Fruit fly (Drosophila melanogaster) whole organism: Measurements from ENCODE around the gene gish.

ENCODE experiments used
- CG8478 ChIP-seq: fragments of >200 bp; optimal IDR thresholded peaks from 2 replicates; lab custom pipeline; 2018; ENCODE audit warnings: inconsistent platforms
- Dll ChIP-seq: fragments of >200 bp; optimal IDR thresholded peaks from 2 replicates; lab custom pipeline; 2017
- EcR ChIP-seq, 2 experiments: fragments of >200 bp; optimal IDR thresholded peaks; 2 replicates each; lab custom pipeline; 2017; ENCODE audit warnings: missing biosample characterization in 2 of 2, missing genetic modification characterization in 2 of 2, missing genetic modification reagents in 2 of 2
- pan ChIP-seq: fragments of >200 bp; optimal IDR thresholded peaks from 2 replicates; lab custom pipeline; 2017
- psq ChIP-seq: fragments of >200 bp; optimal IDR thresholded peaks from 2 replicates; lab custom pipeline; 2017
- usp ChIP-seq: fragments of >200 bp; optimal IDR thresholded peaks from 2 replicates; lab custom pipeline; 2017; ENCODE audit warnings: missing biosample characterization, missing genetic modification characterization, mixed read lengths

The gish gene

DNA sequence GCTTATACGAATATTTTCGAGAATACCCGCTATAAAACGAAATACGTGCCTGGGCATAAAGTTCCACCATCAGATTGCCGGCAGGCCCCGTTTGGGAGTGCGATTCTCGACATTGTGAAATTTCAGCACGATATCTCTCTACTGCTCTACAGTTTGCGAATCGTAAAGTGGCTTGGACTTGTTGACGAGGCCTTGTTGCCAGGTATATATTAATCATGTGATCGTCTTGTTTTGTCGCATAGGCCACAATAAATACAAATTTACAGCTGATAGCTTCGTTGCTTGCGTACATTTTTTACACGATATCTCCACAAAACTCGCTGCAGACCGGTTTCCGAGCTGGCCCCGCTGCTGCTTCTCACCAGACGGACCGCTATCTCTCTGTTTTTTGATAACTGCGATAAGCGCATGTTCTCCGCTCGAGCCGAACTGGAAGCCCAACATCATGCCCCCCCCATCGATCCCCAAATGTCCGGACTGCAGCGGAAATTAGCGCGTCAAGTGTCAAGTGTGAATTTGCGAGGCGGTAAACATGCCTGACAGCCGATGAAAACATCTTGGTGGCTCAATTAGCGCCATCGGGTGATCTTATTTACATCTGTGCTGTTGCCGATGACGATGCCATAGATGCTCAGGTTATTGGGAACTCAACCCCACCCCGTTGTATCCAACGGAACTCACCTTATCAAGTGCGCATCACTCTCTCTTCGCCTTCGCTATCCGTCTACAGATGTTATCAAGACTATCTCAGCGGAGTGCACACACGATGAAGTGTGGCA lies 37.2 kb downstream of the gish start:
- TF ChIP-seq EcR (GFP tag; optimal IDR thresholded peaks at IDR 0.05; lab: Kevin White, UChicago) (no peak), psq (lab: Kevin White, UChicago) (no peak), pan (lab: Kevin White, UChicago) (no peak), Dll (lab: Kevin White, UChicago) (no peak), CG8478 (lab: Kevin White, UChicago) (no peak), usp (GFP tag; lab: Kevin White, UChicago) (no peak)

DNA sequence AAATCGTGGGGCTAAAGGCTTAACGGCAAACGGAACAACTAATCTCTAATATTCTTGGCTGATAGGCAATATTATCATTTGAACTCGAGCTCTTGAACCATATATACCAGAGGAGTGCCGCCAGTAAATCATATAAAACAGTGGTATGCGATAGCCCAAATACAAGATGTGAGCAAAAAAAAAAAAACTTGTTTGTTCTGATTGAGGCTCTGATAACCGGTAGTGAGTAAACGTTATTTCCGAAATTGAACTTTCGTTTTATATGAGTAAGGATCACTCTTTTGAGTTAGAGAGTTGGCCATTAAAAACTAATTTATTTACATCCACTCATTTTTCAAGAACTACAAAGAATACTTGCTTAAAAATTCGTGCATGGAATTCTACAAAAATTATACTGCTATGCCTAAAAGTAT lies 37.8 kb downstream of the gish start:
- TF ChIP-seq psq (lab: Kevin White, UChicago) (no peak), CG8478 (lab: Kevin White, UChicago) (no peak), usp (GFP tag; lab: Kevin White, UChicago) (no peak), Dll (lab: Kevin White, UChicago) (no peak), EcR (GFP tag; optimal IDR thresholded peaks at IDR 0.05; lab: Kevin White, UChicago) (no peak), pan (lab: Kevin White, UChicago) (no peak)

DNA sequence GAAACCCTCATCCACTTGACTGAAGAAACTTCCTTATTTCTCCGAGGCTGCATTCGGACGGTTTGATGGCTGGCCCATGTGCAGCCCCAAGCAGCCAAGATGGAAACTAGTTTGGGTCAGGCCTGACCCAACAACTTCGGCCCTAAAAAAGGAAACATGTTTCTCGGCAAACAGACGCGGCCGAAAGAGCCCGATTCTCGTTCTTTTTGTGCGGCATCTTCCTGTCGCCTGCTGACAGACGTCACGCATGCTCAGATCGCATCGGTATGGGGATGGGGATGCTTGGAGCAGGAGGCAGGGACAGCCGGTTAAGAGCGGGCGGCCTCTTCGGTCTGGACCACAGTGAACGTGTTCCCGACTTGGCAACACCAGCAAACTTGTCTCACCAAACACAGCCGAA lies 44.5 kb downstream of the gish start:
- TF ChIP-seq psq (lab: Kevin White, UChicago) (no peak), pan (lab: Kevin White, UChicago) (no peak), CG8478 (lab: Kevin White, UChicago) (no peak), EcR (GFP tag; optimal IDR thresholded peaks at IDR 0.05; lab: Kevin White, UChicago) (no peak), usp (GFP tag; lab: Kevin White, UChicago) (no peak), Dll (lab: Kevin White, UChicago) (no peak)

DNA sequence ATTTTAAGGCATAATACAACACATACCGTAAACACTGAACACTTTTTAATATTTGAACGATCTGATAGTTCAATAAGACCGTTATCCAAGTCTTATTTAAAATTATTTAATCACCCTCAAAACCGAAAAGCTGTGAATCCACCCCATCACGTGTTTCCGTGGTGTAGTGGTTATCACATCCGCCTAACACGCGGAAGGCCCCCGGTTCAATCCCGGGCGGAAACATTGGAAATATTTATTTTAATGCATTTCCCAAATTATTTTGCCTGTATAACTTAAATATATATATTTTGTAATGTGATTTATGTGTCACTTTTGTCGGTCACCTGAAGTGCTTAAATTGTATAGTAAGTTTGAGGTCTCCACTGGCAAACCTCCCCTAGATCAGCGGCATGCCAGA lies 49.3 kb downstream of the gish start, which contains the start of gene CG44044:
Gene CG44044 (plus strand): TSS at position 301 of the 400 bp plus-strand sequence.
- TF ChIP-seq CG8478 (lab: Kevin White, UChicago) (no peak), pan (lab: Kevin White, UChicago) (no peak), Dll (lab: Kevin White, UChicago) (no peak), EcR (GFP tag; optimal IDR thresholded peaks at IDR 0.05; lab: Kevin White, UChicago) (no peak), usp (GFP tag; lab: Kevin White, UChicago) (no peak), psq (lab: Kevin White, UChicago) (no peak)

DNA sequence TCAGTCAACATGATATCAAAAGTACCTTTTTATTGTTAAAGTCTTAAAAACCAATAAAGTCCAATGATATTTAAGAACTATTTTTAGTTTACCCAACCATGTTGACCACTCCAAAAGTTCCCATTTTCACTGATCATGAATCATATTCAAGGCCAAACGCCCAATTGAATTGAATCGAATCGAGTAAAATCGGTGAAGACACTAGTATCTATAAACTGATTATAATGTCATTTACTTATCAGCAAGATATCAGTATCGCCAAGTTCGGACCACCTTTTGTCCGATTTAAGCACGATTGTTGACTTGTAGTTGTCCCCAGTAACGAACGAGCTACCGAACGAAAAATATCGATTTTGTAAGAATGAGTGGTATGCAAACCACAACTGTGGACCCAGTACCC lies 50.8 kb downstream of the gish start, which contains the start of gene CG6901:
Gene CG6901 (plus strand): TSS at position 323 of the 400 bp plus-strand sequence.
- no peak for TF ChIP-seq CG8478 (lab: Kevin White, UChicago)
- no peak for TF ChIP-seq usp (GFP tag; lab: Kevin White, UChicago)
- TF ChIP-seq psq (lab: Kevin White, UChicago): no peak
- TF ChIP-seq Dll (lab: Kevin White, UChicago): no peak
- TF ChIP-seq EcR (GFP tag; optimal IDR thresholded peaks at IDR 0.05; lab: Kevin White, UChicago): no peak
- TF ChIP-seq pan (lab: Kevin White, UChicago): no peak

DNA sequence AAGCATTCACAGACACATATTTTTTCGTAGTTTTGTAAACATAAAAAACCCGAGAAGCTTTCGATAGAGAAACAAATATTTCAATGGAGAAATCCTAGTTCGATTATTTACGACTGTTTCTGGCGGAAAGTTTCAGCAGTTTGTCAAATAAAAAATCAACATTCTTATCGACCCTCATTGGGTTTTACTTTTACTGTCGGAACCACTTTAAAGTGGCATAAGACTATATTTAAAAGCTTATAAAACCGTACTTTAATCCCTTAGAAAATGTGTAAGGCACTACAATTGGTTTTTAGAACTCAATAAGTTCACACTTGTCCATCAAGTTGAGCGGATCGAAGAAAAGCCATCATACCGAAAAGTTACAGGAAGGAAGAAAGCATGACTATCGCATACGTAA lies 52.9 kb downstream of the gish start, which contains the start of gene CG17929:
Gene CG17929 (plus strand): TSS at position 301 of the 400 bp plus-strand sequence.
- TF ChIP-seq CG8478 (lab: Kevin White, UChicago): no peak
- no peak for TF ChIP-seq usp (GFP tag; lab: Kevin White, UChicago)
- no peak for TF ChIP-seq pan (lab: Kevin White, UChicago)
- TF ChIP-seq psq (lab: Kevin White, UChicago): no peak
- no peak for TF ChIP-seq Dll (lab: Kevin White, UChicago)
- TF ChIP-seq EcR (GFP tag; optimal IDR thresholded peaks at IDR 0.05; lab: Kevin White, UChicago): no peak

DNA sequence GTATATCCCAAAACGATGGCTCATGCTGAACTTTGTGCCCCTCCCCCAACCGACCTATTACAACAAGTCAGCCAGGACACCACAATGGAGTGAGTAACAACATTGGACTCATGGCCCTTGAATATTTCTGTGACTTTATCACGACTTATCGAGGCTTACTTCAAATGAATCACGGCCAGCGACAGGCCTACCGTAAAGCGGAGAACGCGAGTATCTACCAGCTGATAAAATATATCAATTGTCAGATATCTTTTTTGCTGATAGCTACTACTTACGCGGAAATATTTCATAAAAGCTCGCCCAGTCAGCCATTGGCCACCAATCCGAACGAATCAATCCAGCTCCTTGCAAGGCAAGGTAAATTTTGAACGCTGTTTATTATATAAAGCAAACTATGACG lies 55.3 kb downstream of the gish start, which contains the start of gene CG17930:
Gene CG17930 (plus strand): TSS at position 301 of the 400 bp plus-strand sequence.
- TF ChIP-seq Dll (lab: Kevin White, UChicago) (no peak), usp (GFP tag; lab: Kevin White, UChicago) (no peak), CG8478 (lab: Kevin White, UChicago) (no peak), pan (lab: Kevin White, UChicago) (no peak), psq (lab: Kevin White, UChicago) (no peak), EcR (GFP tag; optimal IDR thresholded peaks at IDR 0.05; lab: Kevin White, UChicago) (no peak)

DNA sequence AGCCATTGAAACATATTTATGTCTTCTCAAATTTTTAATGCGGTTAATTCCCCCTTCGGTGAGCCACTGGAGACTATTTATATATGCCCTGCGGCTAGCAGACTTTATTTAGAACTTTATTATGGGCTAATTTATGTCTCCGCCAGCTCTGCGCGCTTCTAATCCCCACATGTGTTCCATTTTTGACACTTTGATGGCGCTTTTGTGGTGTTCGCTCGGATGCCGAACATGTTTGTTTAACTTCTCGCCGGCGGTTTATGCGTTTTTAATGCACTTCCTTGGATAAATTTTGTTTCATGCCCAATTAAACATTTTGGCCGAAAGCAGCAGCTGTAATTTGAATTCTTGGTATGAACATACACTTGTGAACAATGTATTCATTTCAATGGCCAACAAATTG lies 57.5 kb downstream of the gish start:
- TF ChIP-seq pan (lab: Kevin White, UChicago): no peak
- TF ChIP-seq psq (lab: Kevin White, UChicago): no peak
- TF ChIP-seq usp (GFP tag; lab: Kevin White, UChicago): no peak
- TF ChIP-seq EcR (GFP tag; optimal IDR thresholded peaks at IDR 0.05; lab: Kevin White, UChicago): no peak
- no peak for TF ChIP-seq Dll (lab: Kevin White, UChicago)
- no peak for TF ChIP-seq CG8478 (lab: Kevin White, UChicago)

DNA sequence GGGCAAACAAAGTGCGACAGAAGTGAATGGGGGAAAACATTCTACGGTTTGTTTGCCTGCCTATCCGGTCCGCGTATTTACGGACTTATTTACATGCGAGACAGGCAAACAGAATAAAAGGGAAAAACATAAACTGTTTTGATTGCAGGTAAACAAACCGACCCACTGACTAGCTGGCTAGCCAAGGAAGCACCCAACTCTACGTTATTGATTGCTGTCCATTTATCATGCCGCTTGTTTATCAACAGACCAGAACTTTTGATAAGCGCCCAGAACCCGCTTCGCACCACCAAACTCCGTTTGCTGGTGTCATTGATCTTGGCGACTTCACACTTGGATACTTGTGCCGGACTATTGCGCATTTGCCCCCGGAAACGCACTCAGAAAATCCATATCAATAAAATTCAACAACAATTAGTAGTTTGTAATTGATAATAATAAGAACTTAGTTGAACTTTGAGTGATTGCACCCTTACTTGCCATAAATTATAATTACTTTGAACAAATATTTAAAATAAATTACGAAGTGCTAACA lies 59.6 kb downstream of the gish start:
- TF ChIP-seq pan (lab: Kevin White, UChicago): no peak
- peak in 1 of 2 experiments; percentile 16 for TF ChIP-seq EcR (GFP tag; optimal IDR thresholded peaks at IDR 0.05; lab: Kevin White, UChicago)

DNA sequence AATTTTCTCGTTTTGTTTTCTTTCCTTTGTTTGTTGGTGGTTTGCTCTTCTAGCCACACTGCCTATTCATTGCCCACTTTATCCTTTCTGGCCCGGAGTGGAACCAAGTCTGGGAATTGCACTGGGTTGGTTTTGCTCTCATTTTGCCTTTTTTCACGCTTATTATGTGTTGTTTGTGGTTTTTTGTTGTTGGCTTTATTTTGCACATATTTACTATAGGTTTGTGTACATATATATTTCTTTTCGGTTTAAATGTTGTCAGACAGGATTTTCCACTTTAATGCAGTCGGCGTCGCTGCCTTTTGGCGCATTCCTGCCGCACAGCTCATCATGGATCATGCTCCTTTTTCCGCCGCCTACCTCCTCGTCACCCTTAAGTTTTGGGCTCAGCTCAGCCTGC lies 62.1 kb downstream of the gish start:
- no peak for TF ChIP-seq psq (lab: Kevin White, UChicago)
- TF ChIP-seq EcR (GFP tag; optimal IDR thresholded peaks at IDR 0.05; lab: Kevin White, UChicago): no peak
- no peak for TF ChIP-seq CG8478 (lab: Kevin White, UChicago)
- no peak for TF ChIP-seq usp (GFP tag; lab: Kevin White, UChicago)
- no peak for TF ChIP-seq pan (lab: Kevin White, UChicago)
- no peak for TF ChIP-seq Dll (lab: Kevin White, UChicago)

DNA sequence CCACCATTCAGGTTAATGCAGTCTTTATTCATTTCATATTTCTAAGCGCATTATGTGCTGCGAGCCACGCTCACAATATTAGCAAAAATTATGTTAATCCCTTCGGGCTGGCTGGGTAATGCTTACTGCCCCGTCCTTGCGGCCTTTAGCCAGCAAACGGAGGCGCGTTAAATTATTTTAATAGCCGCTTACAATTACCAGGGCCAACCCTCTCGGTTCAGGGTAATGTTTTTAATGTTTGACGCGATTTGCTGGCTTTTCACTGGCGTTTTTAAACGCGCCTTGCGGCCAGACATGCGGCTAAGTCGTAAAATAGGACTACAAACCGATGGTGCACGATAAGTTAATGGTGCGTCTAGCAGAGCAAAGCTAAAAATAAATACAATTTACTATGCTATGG lies 62.5 kb downstream of the gish start:
- TF ChIP-seq usp (GFP tag; lab: Kevin White, UChicago): no peak
